Fruit fly (Drosophila melanogaster) whole organism, embryonic: ENCODE results near the gene CG5793.

ENCODE experiments used
- CG10543 ChIP-seq: fragments of 200-800 bp; sonication (Bioruptor generic); optimal IDR thresholded peaks from 3 replicates; lab custom pipeline; 2017; ENCODE audit warnings: missing biosample characterization, mild to moderate bottlenecking, missing genetic modification characterization, moderate library complexity
- CG10959 ChIP-seq: fragments of 200-800 bp; sonication (Bioruptor generic); IDR thresholded peaks from 2 replicates; pipeline ENCODE4 v1.3.6; 2022; ENCODE audit warnings: missing biosample characterization, missing genetic modification characterization
- CG10979 ChIP-seq: fragments of 200-800 bp; sonication (Bioruptor generic); optimal IDR thresholded peaks from 2 replicates; lab custom pipeline; 2018; ENCODE audit warnings: missing biosample characterization, mild to moderate bottlenecking, missing genetic modification characterization, moderate library complexity
- CG15601 ChIP-seq: fragments of 200-800 bp; sonication (Bioruptor generic); optimal IDR thresholded peaks from 3 replicates; lab custom pipeline; 2019; ENCODE audit warnings: missing biosample characterization, mild to moderate bottlenecking, missing genetic modification characterization, moderate library complexity
- CG15696 ChIP-seq: fragments of 200-800 bp; sonication (Bioruptor generic); optimal IDR thresholded peaks from 2 replicates; lab custom pipeline; 2019; ENCODE audit warnings: missing biosample characterization, mild to moderate bottlenecking, missing genetic modification characterization, moderate library complexity
- CG17328 ChIP-seq: fragments of 200-800 bp; sonication (Bioruptor generic); IDR thresholded peaks from 2 replicates; pipeline ENCODE4 v1.3.6; 2022; ENCODE audit warnings: missing biosample characterization, missing genetic modification characterization
- CG17385 ChIP-seq: fragments of 200-800 bp; sonication (Bioruptor generic); optimal IDR thresholded peaks from 3 replicates; lab custom pipeline; 2018; ENCODE audit warnings: missing biosample characterization, mild to moderate bottlenecking, missing genetic modification characterization
- CG17612 ChIP-seq: fragments of 200-800 bp; sonication (Bioruptor generic); IDR thresholded peaks from 2 replicates; pipeline ENCODE4 v1.3.6; 2022; ENCODE audit warnings: missing biosample characterization, missing genetic modification characterization
- CG17802 ChIP-seq: fragments of 200-800 bp; sonication (Bioruptor generic); optimal IDR thresholded peaks from 2 replicates; lab custom pipeline; 2018; ENCODE audit warnings: missing biosample characterization, mild to moderate bottlenecking, missing genetic modification characterization, moderate library complexity
- CG17912 ChIP-seq: fragments of 200-800 bp; sonication (Bioruptor generic); optimal IDR thresholded peaks from 2 replicates; lab custom pipeline; 2018; ENCODE audit warnings: missing biosample characterization, mild to moderate bottlenecking, missing genetic modification characterization
- CG18011 ChIP-seq: fragments of 200-800 bp; sonication (Bioruptor generic); optimal IDR thresholded peaks from 2 replicates; lab custom pipeline; 2017; ENCODE audit warnings: missing biosample characterization, missing genetic modification characterization, mild to moderate bottlenecking, moderate library complexity, missing genotype
- CG3281 ChIP-seq: fragments of 200-800 bp; sonication (Bioruptor generic); optimal IDR thresholded peaks from 3 replicates; lab custom pipeline; 2017; ENCODE audit warnings: missing biosample characterization, mild to moderate bottlenecking, missing genetic modification characterization
- CG42726 ChIP-seq: fragments of 200-800 bp; sonication (Bioruptor generic); IDR thresholded peaks from 2 replicates; pipeline ENCODE4 v1.3.6; 2022; ENCODE audit warnings: missing biosample characterization, missing genetic modification characterization; ENCODE audit not compliant: partially characterized antibody
- CG4328 ChIP-seq: fragments of 200-800 bp; sonication (Bioruptor generic); optimal IDR thresholded peaks from 3 replicates; lab custom pipeline; 2017; ENCODE audit warnings: missing biosample characterization, missing genetic modification reagents, missing genetic modification characterization
- CG4617 ChIP-seq: fragments of 200-800 bp; sonication (Bioruptor generic); optimal IDR thresholded peaks from 3 replicates; lab custom pipeline; 2016; ENCODE audit warnings: missing biosample characterization, missing genetic modification characterization, borderline replicate concordance
- CG4854 ChIP-seq: fragments of 200-800 bp; sonication (Bioruptor generic); optimal IDR thresholded peaks from 2 replicates; lab custom pipeline; 2016; ENCODE audit warnings: missing biosample characterization, missing genetic modification characterization, inconsistent platforms
- CG6683 ChIP-seq: fragments of 200-800 bp; sonication (Bioruptor generic); optimal IDR thresholded peaks from 2 replicates; lab custom pipeline; 2017; ENCODE audit warnings: missing biosample characterization, mild to moderate bottlenecking, missing genetic modification characterization, missing genetic modification reagents
- CG7556 ChIP-seq: fragments of 200-800 bp; sonication (Bioruptor generic); optimal IDR thresholded peaks from 2 replicates; lab custom pipeline; 2017; ENCODE audit warnings: missing biosample characterization, mild to moderate bottlenecking, missing genetic modification characterization
- CG7963 ChIP-seq: fragments of 200-800 bp; sonication (Bioruptor generic); IDR thresholded peaks from 3 replicates; pipeline ENCODE4 v1.3.6; 2022; ENCODE audit warnings: missing biosample characterization, missing genetic modification characterization; ENCODE audit not compliant: partially characterized antibody
- Ets65A ChIP-seq: fragments of 200-800 bp; sonication (Bioruptor generic); peaks from one replicate; lab custom pipeline; 2016; ENCODE audit warnings: missing biosample characterization, missing genetic modification characterization
- Fer3 ChIP-seq: fragments of 200-800 bp; sonication (Bioruptor generic); optimal IDR thresholded peaks from 2 replicates; lab custom pipeline; 2018; ENCODE audit warnings: missing biosample characterization, mild to moderate bottlenecking, missing genetic modification characterization, moderate library complexity
- Gug ChIP-seq: fragments of 200-800 bp; sonication (Bioruptor generic); IDR thresholded peaks from 4 replicates; pipeline ENCODE4 v1.3.6; 2022; ENCODE audit warnings: missing biosample characterization, missing genetic modification characterization
- Hmx ChIP-seq: fragments of 200-800 bp; sonication (Bioruptor generic); optimal IDR thresholded peaks from 2 replicates; lab custom pipeline; 2016; ENCODE audit warnings: missing biosample characterization, missing genetic modification characterization
- Hr51 ChIP-seq, 2 experiments: fragments of 200-800 bp; sonication (Bioruptor generic); optimal IDR thresholded peaks; 2 replicates in 1 of 2; 3 replicates in 1 of 2; lab custom pipeline; 2016 to 2018; ENCODE audit warnings: missing biosample characterization in 2 of 2, missing genetic modification characterization in 2 of 2, mild to moderate bottlenecking in 1 of 2, moderate library complexity in 1 of 2
- Lhr ChIP-seq: fragments of 200-800 bp; sonication (Bioruptor generic); optimal IDR thresholded peaks from 3 replicates; lab custom pipeline; 2017; ENCODE audit warnings: mild to moderate bottlenecking, missing biosample characterization, missing genetic modification reagents, missing genetic modification characterization
- Pdp1 ChIP-seq, 2 experiments: fragments of 200-800 bp; sonication (Bioruptor generic); optimal IDR thresholded peaks; 3 replicates each; lab custom pipeline; 2016; ENCODE audit warnings: missing biosample characterization in 2 of 2, missing genetic modification characterization in 2 of 2, mild to moderate bottlenecking in 1 of 2, moderate library complexity in 1 of 2
- Rfx ChIP-seq: fragments of 200-800 bp; sonication (Bioruptor generic); IDR thresholded peaks from 2 replicates; pipeline ENCODE4 v1.3.6; 2022; ENCODE audit warnings: missing biosample characterization, missing genetic modification characterization
- Ssrp ChIP-seq: fragments of 200-800 bp; sonication (Bioruptor generic); optimal IDR thresholded peaks from 2 replicates; lab custom pipeline; 2018; ENCODE audit warnings: missing biosample characterization, mild to moderate bottlenecking, missing genetic modification characterization, moderate library complexity
- Usf ChIP-seq: fragments of 200-800 bp; sonication (Bioruptor generic); optimal IDR thresholded peaks from 2 replicates; lab custom pipeline; 2017; ENCODE audit warnings: missing genotype, missing biosample characterization, missing genetic modification characterization
- al ChIP-seq: fragments of 200-800 bp; sonication (Bioruptor generic); IDR thresholded peaks from 2 replicates; pipeline ENCODE4 v1.3.6; 2022; ENCODE audit warnings: missing biosample characterization, missing genetic modification characterization
- cas ChIP-seq: fragments of 200-800 bp; sonication (Bioruptor generic); IDR thresholded peaks from 2 replicates; pipeline ENCODE4 v1.3.6; 2022; ENCODE audit warnings: missing biosample characterization, missing genetic modification characterization
- chn ChIP-seq: fragments of 200-800 bp; sonication (Bioruptor generic); optimal IDR thresholded peaks from 2 replicates; lab custom pipeline; 2016; ENCODE audit warnings: missing biosample characterization, missing genetic modification characterization
- corto ChIP-seq: fragments of 200-800 bp; sonication (Bioruptor generic); optimal IDR thresholded peaks from 2 replicates; lab custom pipeline; 2016; ENCODE audit warnings: missing biosample characterization, mild to moderate bottlenecking, missing genetic modification characterization, moderate library complexity
- fd102C ChIP-seq: fragments of 200-800 bp; sonication (Bioruptor generic); optimal IDR thresholded peaks from 2 replicates; lab custom pipeline; 2018; ENCODE audit warnings: missing biosample characterization, mild to moderate bottlenecking, missing genetic modification characterization, moderate library complexity
- fd3F ChIP-seq: fragments of 200-800 bp; sonication (Bioruptor generic); optimal IDR thresholded peaks from 2 replicates; lab custom pipeline; 2018; ENCODE audit warnings: missing biosample characterization, mild to moderate bottlenecking, missing genetic modification characterization, moderate library complexity
- jigr1 ChIP-seq: fragments of 200-800 bp; sonication (Bioruptor generic); IDR thresholded peaks from 3 replicates; pipeline ENCODE4 v1.3.6; 2022; ENCODE audit warnings: missing biosample characterization, missing genetic modification characterization
- jing ChIP-seq: fragments of 200-800 bp; sonication (Bioruptor generic); optimal IDR thresholded peaks from 2 replicates; lab custom pipeline; 2018; ENCODE audit warnings: missing biosample characterization, mild to moderate bottlenecking, missing genetic modification characterization
- kay ChIP-seq: fragments of 200-800 bp; sonication (Bioruptor generic); optimal IDR thresholded peaks from 2 replicates; lab custom pipeline; 2016; ENCODE audit warnings: missing biosample characterization, missing genetic modification characterization
- lilli ChIP-seq: fragments of 200-800 bp; sonication (Bioruptor generic); optimal IDR thresholded peaks from 3 replicates; lab custom pipeline; 2016; ENCODE audit warnings: missing biosample characterization, missing genetic modification characterization
- luna ChIP-seq: fragments of 200-800 bp; sonication (Bioruptor generic); optimal IDR thresholded peaks from 2 replicates; lab custom pipeline; 2016; ENCODE audit warnings: missing biosample characterization, missing genetic modification characterization
- nmo ChIP-seq: fragments of 200-800 bp; sonication (Bioruptor generic); optimal IDR thresholded peaks from 2 replicates; lab custom pipeline; 2018; ENCODE audit warnings: missing biosample characterization, mild to moderate bottlenecking, missing genetic modification characterization, moderate library complexity
- pho ChIP-seq: fragments of 200-800 bp; sonication (Bioruptor generic); optimal IDR thresholded peaks from 2 replicates; lab custom pipeline; 2016; ENCODE audit warnings: missing biosample characterization, missing genetic modification characterization
- ranshi ChIP-seq: fragments of 200-800 bp; sonication (Bioruptor generic); IDR thresholded peaks from 2 replicates; pipeline ENCODE4 v1.3.6; 2022; ENCODE audit warnings: missing biosample characterization, missing genetic modification characterization
- ro ChIP-seq: fragments of 200-800 bp; sonication (Bioruptor generic); IDR thresholded peaks from 2 replicates; pipeline ENCODE4 v1.3.6; 2022; ENCODE audit warnings: missing biosample characterization, missing genetic modification characterization
- shn ChIP-seq: fragments of 200-800 bp; sonication (Bioruptor generic); optimal IDR thresholded peaks from 3 replicates; lab custom pipeline; 2016; ENCODE audit warnings: missing biosample characterization, missing genetic modification characterization
- so ChIP-seq: fragments of 200-800 bp; sonication (Bioruptor generic); IDR thresholded peaks from 3 replicates; pipeline ENCODE4 v1.3.6; 2022; ENCODE audit warnings: missing biosample characterization, missing genetic modification characterization
- sr ChIP-seq: fragments of 200-800 bp; sonication (Bioruptor generic); IDR thresholded peaks from 3 replicates; pipeline ENCODE4 v1.3.6; 2022; ENCODE audit warnings: missing biosample characterization, missing genetic modification characterization
- stwl ChIP-seq: fragments of 200-800 bp; sonication (Bioruptor generic); optimal IDR thresholded peaks from 3 replicates; lab custom pipeline; 2018; ENCODE audit warnings: missing biosample characterization, mild to moderate bottlenecking, missing genetic modification characterization, moderate library complexity
- sug ChIP-seq: fragments of 200-800 bp; optimal IDR thresholded peaks from 2 replicates; lab custom pipeline; 2019; ENCODE audit warnings: missing biosample characterization, mild to moderate bottlenecking, missing genetic modification characterization, moderate library complexity
- yki ChIP-seq: fragments of >200 bp; optimal IDR thresholded peaks from 3 replicates; lab custom pipeline; 2018

The CG5793 gene

DNA sequence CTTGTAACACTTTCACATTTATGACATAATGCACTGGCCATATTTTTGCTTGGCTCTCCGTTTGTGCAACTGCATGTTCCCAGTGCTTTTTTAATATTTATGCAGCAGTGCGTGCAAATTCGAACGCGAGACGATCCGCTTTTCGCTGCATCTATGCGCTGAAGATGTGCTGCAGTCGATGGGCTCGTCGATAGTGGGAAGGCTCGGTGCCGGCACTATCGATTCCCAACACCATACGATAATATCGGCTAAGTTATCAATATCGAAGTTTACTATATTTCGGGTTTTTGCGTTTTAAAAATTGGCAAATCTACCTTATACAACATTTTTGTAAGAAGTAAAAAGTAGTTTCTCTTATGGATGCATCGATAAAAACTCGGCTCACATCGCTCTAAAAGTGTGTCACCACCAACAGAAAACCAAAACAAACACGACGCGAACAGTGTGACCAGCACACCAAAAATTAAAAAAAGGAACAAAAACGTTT is 29.7 kb upstream of the CG5793 start, which contains the start of gene RhoGAP93B (continued):
- TF ChIP-seq shn (GFP tag; lab: Kevin White, UChicago) = peak; percentile 93
- peak; percentile 91 for TF ChIP-seq lilli (GFP tag; lab: Kevin White, UChicago)
- TF ChIP-seq CG15696 (tag; lab: Kevin White, UChicago) = peak; percentile 90
- TF ChIP-seq CG17802 = peak; percentile 49
- TF ChIP-seq yki (lab: Kevin White, UChicago) = no peak
- TF ChIP-seq so (GFP tag; lab: Robert Waterston, UW) = peak; percentile 94
- TF ChIP-seq pho (GFP tag; lab: Kevin White, UChicago) = peak; percentile 93
- peak; percentile 86 for TF ChIP-seq sug
- no peak for TF ChIP-seq corto (GFP tag; lab: Kevin White, UChicago)
- peak; percentile 99 for TF ChIP-seq CG7963 (GFP tag; lab: Robert Waterston, UW)
- peak; percentile 47; the same call in 1 of the 2 replicates for TF ChIP-seq ro (GFP tag; lab: Robert Waterston, UW)
- TF ChIP-seq CG10979 (tag; lab: Kevin White, UChicago) = peak; percentile 71
- peak; percentile 64 for TF ChIP-seq kay (GFP tag; lab: Kevin White, UChicago)
- TF ChIP-seq sr (GFP tag; lab: Robert Waterston, UW) = no peak
- TF ChIP-seq jing (GFP tag; lab: Kevin White, UChicago) = no peak
- TF ChIP-seq luna = peak; percentile 53
- peak; percentile 82 for TF ChIP-seq Fer3
- TF ChIP-seq CG10959 (GFP tag; lab: Robert Waterston, UW) = peak; percentile 92
- peak; percentile 76 for TF ChIP-seq Ssrp
- no peak for TF ChIP-seq Hmx (GFP tag; lab: Kevin White, UChicago)
- peak; percentile 75 to 89 for TF ChIP-seq Hr51 (GFP tag; optimal IDR thresholded peaks at IDR 0.05; lab: Kevin White, UChicago)
- TF ChIP-seq CG3281 (GFP tag; lab: Kevin White, UChicago) = peak; percentile 74
- TF ChIP-seq CG4617 (GFP tag; lab: Kevin White, UChicago) = peak; percentile 56
- peak; percentile 91 for TF ChIP-seq Rfx
- TF ChIP-seq CG17328 (GFP tag; lab: Robert Waterston, UW) = peak; percentile 88
- peak; percentile 78 for TF ChIP-seq CG17612 (GFP tag; lab: Robert Waterston, UW)
- peak; percentile 45 for TF ChIP-seq fd3F
- peak; percentile 87 for TF ChIP-seq stwl (tag; lab: Kevin White, UChicago)
- TF ChIP-seq fd102C (GFP tag; lab: Kevin White, UChicago) = peak; percentile 48
- peak; percentile 96 for TF ChIP-seq Gug (GFP tag; lab: Robert Waterston, UW)
- peak; percentile 99 for TF ChIP-seq Ets65A (GFP tag; lab: Kevin White, UChicago)
- TF ChIP-seq CG7556 = peak; percentile 57
- peak; percentile 78 for TF ChIP-seq CG15601
- peak; percentile 94 for TF ChIP-seq ranshi
- TF ChIP-seq CG18011 (GFP tag; lab: Kevin White, UChicago) = peak; percentile 78
- TF ChIP-seq Lhr = peak; percentile 94
- peak; percentile 91 for TF ChIP-seq al (GFP tag; lab: Robert Waterston, UW)
- TF ChIP-seq CG17385 (GFP tag; lab: Kevin White, UChicago) = peak; percentile 7
- TF ChIP-seq jigr1 (GFP tag; lab: Robert Waterston, UW) = peak; percentile 69
- peak; percentile 85 for TF ChIP-seq cas (GFP tag; lab: Robert Waterston, UW)
- TF ChIP-seq chn (GFP tag; lab: Kevin White, UChicago) = peak; percentile 86
- peak; percentile 34 for TF ChIP-seq Usf (GFP tag; lab: Kevin White, UChicago)
- peak; percentile 72 for TF ChIP-seq CG4854 (GFP tag; lab: Kevin White, UChicago)
- TF ChIP-seq CG17912 = peak; percentile 43
- peak; percentile 71 for TF ChIP-seq CG4328 (GFP tag; lab: Kevin White, UChicago)
- peak; percentile 69 to 84 for TF ChIP-seq Pdp1 (GFP tag; optimal IDR thresholded peaks at IDR 0.05; lab: Kevin White, UChicago)
- peak; percentile 48 for TF ChIP-seq CG6683 (GFP tag; lab: Kevin White, UChicago)
- TF ChIP-seq nmo (GFP tag; lab: Kevin White, UChicago) = peak; percentile 93
- peak; percentile 100 for TF ChIP-seq CG42726 (GFP tag; lab: Robert Waterston, UW)
- TF ChIP-seq CG10543 (GFP tag; lab: Kevin White, UChicago) = peak; percentile 85
